Fruit fly (Drosophila melanogaster) whole organism, embryonic: ENCODE data around the gene CG7627.
A peak's percentile ranks its signal among the peaks of the same experiment; 100 is the strongest.

Source experiments
- CG10209 ChIP-seq: fragments of 200-800 bp; sonication (Bioruptor generic); optimal IDR thresholded peaks from 3 replicates; lab custom pipeline; 2017; ENCODE audit warnings: missing biosample characterization, mild to moderate bottlenecking, missing genetic modification characterization, missing genetic modification reagents
- CG10321 ChIP-seq: fragments of 200-800 bp; sonication (Bioruptor generic); IDR thresholded peaks from 2 replicates; pipeline ENCODE4 v1.3.6; 2022; ENCODE audit warnings: missing biosample characterization, missing genetic modification characterization
- CG11456 ChIP-seq: fragments of 200-800 bp; sonication (Bioruptor generic); IDR thresholded peaks from 3 replicates; pipeline ENCODE4 v1.3.6; 2022; ENCODE audit warnings: missing biosample characterization, missing genetic modification characterization
- CG11560 ChIP-seq: fragments of 200-800 bp; sonication (Bioruptor generic); IDR thresholded peaks from 3 replicates; pipeline ENCODE4 v1.3.6; 2022; ENCODE audit warnings: missing biosample characterization, missing genetic modification characterization
- CG13287 ChIP-seq: fragments of 200-800 bp; sonication (Bioruptor generic); IDR thresholded peaks from 2 replicates; pipeline ENCODE4 v1.3.6; 2022; ENCODE audit warnings: missing biosample characterization, missing genetic modification characterization; ENCODE audit not compliant: partially characterized antibody
- CG13424 ChIP-seq: fragments of 200-800 bp; sonication (Bioruptor generic); optimal IDR thresholded peaks from 2 replicates; lab custom pipeline; 2019; ENCODE audit warnings: missing biosample characterization, mild to moderate bottlenecking, missing genetic modification characterization, moderate library complexity
- CG16779 ChIP-seq: fragments of 200-800 bp; sonication (Bioruptor generic); IDR thresholded peaks from 2 replicates; pipeline ENCODE4 v1.3.6; 2022; ENCODE audit warnings: missing biosample characterization, missing genetic modification characterization
- CG16815 ChIP-seq: fragments of 200-800 bp; sonication (Bioruptor generic); optimal IDR thresholded peaks from 3 replicates; lab custom pipeline; 2017; ENCODE audit warnings: missing biosample characterization, mild to moderate bottlenecking, missing genetic modification characterization
- CG17568 ChIP-seq: fragments of 200-800 bp; sonication (Bioruptor generic); optimal IDR thresholded peaks from 2 replicates; lab custom pipeline; 2018; ENCODE audit warnings: missing biosample characterization, mild to moderate bottlenecking, missing genetic modification characterization, moderate library complexity
- CG30020 ChIP-seq: fragments of 200-800 bp; optimal IDR thresholded peaks from 2 replicates; lab custom pipeline; 2019; ENCODE audit warnings: missing biosample characterization, mild to moderate bottlenecking, missing genetic modification characterization, moderate library complexity
- CG3838 ChIP-seq: fragments of 200-800 bp; sonication (Bioruptor generic); optimal IDR thresholded peaks from 3 replicates; lab custom pipeline; 2016; ENCODE audit warnings: missing biosample characterization, missing genetic modification characterization
- CG8290 ChIP-seq, 3 experiments: fragments of 200-800 bp; sonication (Bioruptor generic); optimal IDR thresholded peaks; 2 replicates each; lab custom pipeline; 2016 to 2019; ENCODE audit warnings: missing biosample characterization in 3 of 3, missing genetic modification characterization in 3 of 3, mild to moderate bottlenecking in 2 of 3, moderate library complexity in 1 of 3
- CTCF ChIP-seq: fragments of 200-800 bp; sonication (Bioruptor generic); optimal IDR thresholded peaks from 2 replicates; lab custom pipeline; 2017; ENCODE audit warnings: missing biosample characterization, mild to moderate bottlenecking, missing genetic modification characterization, moderate library complexity
- D ChIP-seq, 2 experiments: fragments of 200-800 bp in 1 of 2; fragments of >200 bp in 1 of 2; sonication (Bioruptor generic) in 1 of 2; optimal IDR thresholded peaks; 2 replicates in 1 of 2; 3 replicates in 1 of 2; lab custom pipeline; 2017; ENCODE audit warnings: mild to moderate bottlenecking in 1 of 2, missing biosample characterization in 1 of 2, missing genetic modification characterization in 1 of 2, missing genetic modification reagents in 1 of 2
- D19B ChIP-seq: fragments of 200-800 bp; sonication (Bioruptor generic); optimal IDR thresholded peaks from 2 replicates; lab custom pipeline; 2017; ENCODE audit warnings: missing biosample characterization, mild to moderate bottlenecking, missing genetic modification characterization
- Dip3 ChIP-seq: fragments of 200-800 bp; sonication (Bioruptor generic); optimal IDR thresholded peaks from 3 replicates; lab custom pipeline; 2016; ENCODE audit warnings: missing biosample characterization, missing genetic modification characterization
- Doc3 ChIP-seq: fragments of 200-800 bp; sonication (Bioruptor generic); IDR thresholded peaks from 3 replicates; pipeline ENCODE4 v1.3.6; 2022; ENCODE audit warnings: missing biosample characterization, missing genetic modification characterization; ENCODE audit not compliant: partially characterized antibody
- Gsc ChIP-seq: fragments of 200-800 bp; sonication (Bioruptor generic); IDR thresholded peaks from 2 replicates; pipeline ENCODE4 v1.3.6; 2022; ENCODE audit warnings: missing biosample characterization, missing genetic modification characterization
- H15 ChIP-seq: fragments of 200-800 bp; sonication (Bioruptor generic); IDR thresholded peaks from 3 replicates; pipeline ENCODE4 v1.3.6; 2022; ENCODE audit warnings: missing biosample characterization, missing genetic modification characterization
- H2.0 ChIP-seq: fragments of 200-800 bp; sonication (Bioruptor generic); IDR thresholded peaks from 2 replicates; pipeline ENCODE4 v1.3.6; 2022; ENCODE audit warnings: missing biosample characterization, missing genetic modification characterization
- HLH54F ChIP-seq: fragments of 200-800 bp; sonication (Bioruptor generic); optimal IDR thresholded peaks from 3 replicates; lab custom pipeline; 2016; ENCODE audit warnings: missing biosample characterization, missing genetic modification characterization
- HLHmδ ChIP-seq: fragments of 200-800 bp; sonication (Bioruptor generic); optimal IDR thresholded peaks from 2 replicates; lab custom pipeline; 2018; ENCODE audit warnings: missing biosample characterization, mild to moderate bottlenecking, missing genetic modification characterization, moderate library complexity
- Hand ChIP-seq: fragments of 200-800 bp; sonication (Bioruptor generic); optimal IDR thresholded peaks from 2 replicates; lab custom pipeline; 2017; ENCODE audit warnings: mild to moderate bottlenecking, missing biosample characterization, missing genetic modification reagents, missing genetic modification characterization
- Hr51 ChIP-seq, 2 experiments: fragments of 200-800 bp; sonication (Bioruptor generic); optimal IDR thresholded peaks; 2 replicates in 1 of 2; 3 replicates in 1 of 2; lab custom pipeline; 2016 to 2018; ENCODE audit warnings: missing biosample characterization in 2 of 2, missing genetic modification characterization in 2 of 2, mild to moderate bottlenecking in 1 of 2, moderate library complexity in 1 of 2
- Nf-YA ChIP-seq: fragments of 200-800 bp; sonication (Bioruptor generic); IDR thresholded peaks from 2 replicates; pipeline ENCODE4 v1.3.6; 2022; ENCODE audit warnings: missing biosample characterization, missing genetic modification characterization
- NfI ChIP-seq: fragments of 200-800 bp; sonication (Bioruptor generic); optimal IDR thresholded peaks from 3 replicates; lab custom pipeline; 2018; ENCODE audit warnings: missing biosample characterization, mild to moderate bottlenecking, missing genetic modification characterization, moderate library complexity
- Oaz ChIP-seq: fragments of 200-800 bp; sonication (Bioruptor generic); IDR thresholded peaks from 2 replicates; pipeline ENCODE4 v1.3.6; 2022; ENCODE audit warnings: missing biosample characterization, missing genetic modification characterization
- PHDP ChIP-seq: fragments of 200-800 bp; sonication (Bioruptor generic); optimal IDR thresholded peaks from 3 replicates; lab custom pipeline; 2018; ENCODE audit warnings: missing biosample characterization, mild to moderate bottlenecking, missing genetic modification characterization, moderate library complexity
- Poxn ChIP-seq: fragments of 200-800 bp; sonication (Bioruptor generic); IDR thresholded peaks from 2 replicates; pipeline ENCODE4 v1.3.6; 2022; ENCODE audit warnings: missing biosample characterization, missing genetic modification characterization
- Taf1 ChIP-seq: fragments of 200-800 bp; sonication (Bioruptor generic); IDR thresholded peaks from 2 replicates; pipeline ENCODE4 v1.3.6; 2022; ENCODE audit warnings: missing biosample characterization, missing genetic modification characterization
- Trl ChIP-seq, 3 experiments: fragments of >200 bp in 2 of 3; fragments of 200-800 bp in 1 of 3; sonication (Bioruptor generic) in 1 of 3; optimal IDR thresholded peaks; 2 replicates in 1 of 3; 3 replicates in 2 of 3; lab custom pipeline; 2016 to 2017; ENCODE audit warnings: missing biosample characterization in 1 of 3, missing genetic modification characterization in 1 of 3
- ab ChIP-seq: fragments of 200-800 bp; sonication (Bioruptor generic); optimal IDR thresholded peaks from 2 replicates; lab custom pipeline; 2016; ENCODE audit warnings: missing biosample characterization, missing genetic modification characterization
- al ChIP-seq: fragments of 200-800 bp; sonication (Bioruptor generic); IDR thresholded peaks from 2 replicates; pipeline ENCODE4 v1.3.6; 2022; ENCODE audit warnings: missing biosample characterization, missing genetic modification characterization
- bsh ChIP-seq, 2 experiments: fragments of 200-800 bp; sonication (Bioruptor generic); optimal IDR thresholded peaks; 2 replicates each; lab custom pipeline; 2017 to 2018; ENCODE audit warnings: mild to moderate bottlenecking in 2 of 2, missing biosample characterization in 2 of 2, missing genetic modification characterization in 2 of 2, moderate library complexity in 1 of 2
- chm ChIP-seq: fragments of 200-800 bp; sonication (Bioruptor generic); IDR thresholded peaks from 2 replicates; pipeline ENCODE4 v1.3.6; 2022; ENCODE audit warnings: missing biosample characterization, missing genetic modification characterization
- cwo ChIP-seq: fragments of 200-800 bp; sonication (Bioruptor generic); optimal IDR thresholded peaks from 3 replicates; lab custom pipeline; 2017; ENCODE audit warnings: missing biosample characterization, missing genetic modification characterization, mild to moderate bottlenecking, moderate library complexity, missing genetic modification reagents
- disco-r ChIP-seq: fragments of 200-800 bp; sonication (Bioruptor generic); optimal IDR thresholded peaks from 2 replicates; lab custom pipeline; 2016; ENCODE audit warnings: missing biosample characterization, missing genetic modification characterization
- fd64A ChIP-seq: fragments of 200-800 bp; sonication (Bioruptor generic); optimal IDR thresholded peaks from 3 replicates; lab custom pipeline; 2018; ENCODE audit warnings: missing biosample characterization, mild to moderate bottlenecking, missing genetic modification characterization
- gcm ChIP-seq: fragments of 200-800 bp; sonication (Bioruptor generic); optimal IDR thresholded peaks from 2 replicates; lab custom pipeline; 2019; ENCODE audit warnings: missing biosample characterization, mild to moderate bottlenecking, missing genetic modification characterization, moderate library complexity
- gcm2 ChIP-seq: fragments of 200-800 bp; sonication (Bioruptor generic); optimal IDR thresholded peaks from 2 replicates; lab custom pipeline; 2016; ENCODE audit warnings: missing biosample characterization, missing genetic modification characterization
- jing ChIP-seq: fragments of 200-800 bp; sonication (Bioruptor generic); optimal IDR thresholded peaks from 2 replicates; lab custom pipeline; 2018; ENCODE audit warnings: missing biosample characterization, mild to moderate bottlenecking, missing genetic modification characterization
- pnt ChIP-seq: fragments of 200-800 bp; sonication (Bioruptor generic); optimal IDR thresholded peaks from 3 replicates; lab custom pipeline; 2016; ENCODE audit warnings: missing biosample characterization, missing genetic modification characterization
- prd ChIP-seq, 3 experiments: fragments of >200 bp in 2 of 3; fragments of 200-800 bp in 1 of 3; sonication (Bioruptor generic) in 1 of 3; optimal IDR thresholded peaks in 2 of 3; IDR thresholded peaks in 1 of 3; 2 replicates in 2 of 3; 3 replicates in 1 of 3; pipeline versions ENCODE4 v1.3.6 to Lab custom; 2017 to 2022; ENCODE audit warnings: missing biosample characterization in 1 of 3, missing genetic modification characterization in 1 of 3
- ranshi ChIP-seq: fragments of 200-800 bp; sonication (Bioruptor generic); IDR thresholded peaks from 2 replicates; pipeline ENCODE4 v1.3.6; 2022; ENCODE audit warnings: missing biosample characterization, missing genetic modification characterization
- shn ChIP-seq: fragments of 200-800 bp; sonication (Bioruptor generic); optimal IDR thresholded peaks from 3 replicates; lab custom pipeline; 2016; ENCODE audit warnings: missing biosample characterization, missing genetic modification characterization
- ssp ChIP-seq: fragments of 200-800 bp; sonication (Bioruptor generic); IDR thresholded peaks from 2 replicates; pipeline ENCODE4 v1.3.6; 2022; ENCODE audit warnings: missing biosample characterization, missing genetic modification characterization
- z ChIP-seq: fragments of 200-800 bp; sonication (Bioruptor generic); IDR thresholded peaks from 3 replicates; pipeline ENCODE4 v1.3.6; 2022; ENCODE audit warnings: missing biosample characterization, missing genetic modification characterization
- zen2 ChIP-seq: fragments of 200-800 bp; sonication (Bioruptor generic); IDR thresholded peaks from 3 replicates; pipeline ENCODE4 v1.3.6; 2022; ENCODE audit warnings: missing biosample characterization, missing genetic modification characterization; ENCODE audit not compliant: partially characterized antibody

Gene CG7627

dm6 chr2L:8382646-8383045 lies 20.4 kb upstream of the CG7627 start, which contains the start of the genes CG13392 and Rcd4 (continued):
- TF ChIP-seq CG10209 (peak; percentile 57), Nf-YA (GFP tag; lab: Robert Waterston, UW) (no peak), cwo (GFP tag; lab: Kevin White, UChicago) (no peak), bsh (GFP tag; optimal IDR thresholded peaks at IDR 0.05; lab: Kevin White, UChicago) (peak in 1 of 2 experiments; percentile 44), PHDP (peak; percentile 58), CG13424 (tag; lab: Kevin White, UChicago) (peak; percentile 26), HLHmδ (GFP tag; lab: Kevin White, UChicago) (peak; percentile 28), Dip3 (peak; percentile 79), CG3838 (GFP tag; lab: Kevin White, UChicago) (no peak), zen2 (GFP tag; lab: Robert Waterston, UW) (peak; percentile 72; the same call in 2 of the 3 replicates), gcm (GFP tag; lab: Kevin White, UChicago) (no peak), CG17568 (GFP tag; lab: Kevin White, UChicago) (no peak), gcm2 (GFP tag; lab: Kevin White, UChicago) (peak; percentile 5), fd64A (no peak), Gsc (no peak), HLH54F (peak; percentile 81), chm (peak; percentile 51; the same call in 1 of the 2 replicates), prd (optimal IDR thresholded peaks at IDR 0.05; lab: Kevin White, UChicago) (no peak), prd (GFP tag; IDR thresholded peaks at IDR 0.05; lab: Robert Waterston, UW) (peak; percentile 53; the same call in 2 of the 3 replicates), CG16815 (GFP tag; lab: Kevin White, UChicago) (peak; percentile 24), z (GFP tag; lab: Robert Waterston, UW) (no peak), D19B (GFP tag; lab: Kevin White, UChicago) (peak; percentile 29), Taf1 (GFP tag; lab: Robert Waterston, UW) (peak; percentile 58), shn (GFP tag; lab: Kevin White, UChicago) (peak; percentile 71), disco-r (GFP tag; lab: Kevin White, UChicago) (peak; percentile 12), H2.0 (peak; percentile 57), Poxn (no peak), ranshi (peak; percentile 67), Trl (optimal IDR thresholded peaks at IDR 0.05; lab: Kevin White, UChicago) (no peak), Trl (GFP tag; optimal IDR thresholded peaks at IDR 0.05; lab: Kevin White, UChicago) (peak; percentile 75), H15 (GFP tag; lab: Robert Waterston, UW) (peak; percentile 56; the same call in 1 of the 3 replicates), CG10321 (no peak), al (GFP tag; lab: Robert Waterston, UW) (peak; percentile 24; the same call in 1 of the 2 replicates), CG8290 (GFP tag; optimal IDR thresholded peaks at IDR 0.05; lab: Kevin White, UChicago) (peak; percentile 70), CG8290 (tag; optimal IDR thresholded peaks at IDR 0.05; lab: Kevin White, UChicago) (peak; percentile 42 to 96), CG16779 (peak; percentile 84), CTCF (GFP tag; lab: Kevin White, UChicago) (peak; percentile 11), Hr51 (GFP tag; optimal IDR thresholded peaks at IDR 0.05; lab: Kevin White, UChicago) (peak; percentile 20 to 76), CG11456 (GFP tag; lab: Robert Waterston, UW) (peak; percentile 78), Hand (GFP tag; lab: Kevin White, UChicago) (no peak), CG11560 (tag; lab: Robert Waterston, UW) (no peak), pnt (GFP tag; lab: Kevin White, UChicago) (no peak), Doc3 (peak; percentile 67; the same call in 1 of the 3 replicates), D (optimal IDR thresholded peaks at IDR 0.05; lab: Kevin White, UChicago) (no peak), D (GFP tag; optimal IDR thresholded peaks at IDR 0.05; lab: Kevin White, UChicago) (no peak), CG30020 (peak; percentile 12), NfI (GFP tag; lab: Kevin White, UChicago) (peak; percentile 72), ssp (peak; percentile 32; the same call in 1 of the 2 replicates), jing (GFP tag; lab: Kevin White, UChicago) (no peak), ab (no peak), Oaz (GFP tag; lab: Robert Waterston, UW) (no peak), CG13287 (GFP tag; lab: Robert Waterston, UW) (peak; percentile 80)
